Worm (Caenorhabditis elegans): ENCODE results near the gene pitr-4.

- TF ChIP-seq elt-3 (tag; optimal IDR thresholded peaks at IDR 0.05) (no peak), ceh-90 (tag; optimal IDR thresholded peaks at IDR 0.05) (no peak), nhr-20 (tag; optimal IDR thresholded peaks at IDR 0.05) (no peak), snpc-4 (tag; optimal IDR thresholded peaks at IDR 0.05) (no peak), nhr-76 (tag; optimal IDR thresholded peaks at IDR 0.05) (no peak), sptf-1 (tag; optimal IDR thresholded peaks at IDR 0.05) (no peak), nhr-11 (tag; optimal IDR thresholded peaks at IDR 0.05) (no peak), ceh-8 (GFP tag; optimal IDR thresholded peaks at IDR 0.05) (no peak), pqm-1 (tag; optimal IDR thresholded peaks at IDR 0.05) (no peak), C04F5.9 (tag; optimal IDR thresholded peaks at IDR 0.05) (no peak), elt-2 (tag; optimal IDR thresholded peaks at IDR 0.05) (no peak), unc-62 (GFP tag; optimal IDR thresholded peaks at IDR 0.05) (no peak), hpl-2 (GFP tag; optimal IDR thresholded peaks at IDR 0.05) (no peak)
Observed at ce11 chrV:9680260-9680659, 18.8 kb upstream of the pitr-4 start.

Data from whole organism, L1 larva.